Worm (Caenorhabditis elegans) whole organism, L1 larva: ENCODE results near the gene C24B5.4.

Experiments used
- C04F5.9 ChIP-seq: sonication (generic microtip); optimal IDR thresholded peaks from 2 replicates; lab custom pipeline; 2016; ENCODE audit warnings: missing genetic modification characterization, missing compliant biosample characterization
- C34B4.2 ChIP-seq: sonication (generic microtip); optimal IDR thresholded peaks from 2 replicates; lab custom pipeline; 2017; ENCODE audit warnings: mild to moderate bottlenecking, missing genetic modification characterization, missing compliant biosample characterization
- F16B12.6 ChIP-seq: fragments of 150-350 bp; optimal IDR thresholded peaks from 2 replicates; lab custom pipeline; 2014; ENCODE audit warnings: missing biosample characterization, missing genetic modification characterization
- Y116A8C.19 ChIP-seq: sonication (generic microtip); optimal IDR thresholded peaks from 2 replicates; lab custom pipeline; 2016; ENCODE audit warnings: missing compliant biosample characterization, missing genetic modification characterization, borderline replicate concordance
- aha-1 ChIP-seq: fragments of 150-350 bp; optimal IDR thresholded peaks from 2 replicates; lab custom pipeline; 2014; ENCODE audit warnings: missing biosample characterization, missing genetic modification characterization
- alr-1 ChIP-seq: fragments of 200-800 bp; sonication (Bioruptor generic); optimal IDR thresholded peaks from 2 replicates; lab custom pipeline; 2018; ENCODE audit warnings: borderline replicate concordance, mild to moderate bottlenecking, missing genetic modification characterization, missing compliant biosample characterization
- aly-2 ChIP-seq: fragments of 150-350 bp; optimal IDR thresholded peaks from 2 replicates; lab custom pipeline; 2014; ENCODE audit warnings: missing biosample characterization, missing genetic modification characterization
- ama-1 ChIP-seq: fragments of 150-350 bp; optimal IDR thresholded peaks from 2 replicates; lab custom pipeline; 2014
- blmp-1 ChIP-seq: fragments of 150-350 bp; optimal IDR thresholded peaks from 2 replicates; lab custom pipeline; 2014; ENCODE audit warnings: missing biosample characterization, missing genetic modification characterization
- ceh-63 ChIP-seq: fragments of 200-800 bp; sonication (Bioruptor generic); optimal IDR thresholded peaks from 2 replicates; lab custom pipeline; 2018; ENCODE audit warnings: mild to moderate bottlenecking, missing genetic modification characterization, missing compliant biosample characterization
- ceh-8 ChIP-seq: fragments of 200-800 bp; sonication (Bioruptor generic); optimal IDR thresholded peaks from 2 replicates; lab custom pipeline; 2018; ENCODE audit warnings: mild to moderate bottlenecking, missing genetic modification characterization, moderate library complexity, missing compliant biosample characterization
- ceh-88 ChIP-seq: fragments of 200-800 bp; sonication (Bioruptor generic); IDR thresholded peaks from 2 replicates; pipeline ENCODE4 v1.3.6; 2022; ENCODE audit warnings: missing genetic modification characterization, missing compliant biosample characterization
- dpl-1 ChIP-seq, 3 experiments: fragments of 150-350 bp in 2 of 3; sonication (generic microtip) in 1 of 3; optimal IDR thresholded peaks; 2 replicates each; lab custom pipeline; 2014 to 2017; ENCODE audit warnings: missing biosample characterization in 3 of 3, missing genetic modification characterization in 3 of 3, missing genetic modification reagents in 3 of 3
- dsc-1 ChIP-seq: sonication (generic microtip); optimal IDR thresholded peaks from 2 replicates; lab custom pipeline; 2016; ENCODE audit warnings: mild to moderate bottlenecking, missing genetic modification characterization, missing compliant biosample characterization
- egl-13 ChIP-seq: sonication (generic microtip); optimal IDR thresholded peaks from 2 replicates; lab custom pipeline; 2016; ENCODE audit warnings: missing genotype, missing genetic modification reagents, missing genetic modification characterization, missing compliant biosample characterization
- elt-2 ChIP-seq: sonication (generic microtip); optimal IDR thresholded peaks from 2 replicates; lab custom pipeline; 2016; ENCODE audit warnings: missing genetic modification characterization, mild to moderate bottlenecking, inconsistent platforms, missing compliant biosample characterization, missing genetic modification reagents
- grh-1 ChIP-seq: fragments of 200-800 bp; sonication (Bioruptor generic); IDR thresholded peaks from 2 replicates; pipeline ENCODE4 v1.3.6; 2022; ENCODE audit warnings: missing genetic modification reagents, missing genetic modification characterization, missing compliant biosample characterization
- hpl-2 ChIP-seq: fragments of 150-350 bp; optimal IDR thresholded peaks from 2 replicates; lab custom pipeline; 2014; ENCODE audit warnings: missing biosample characterization, missing genetic modification reagents, missing genetic modification characterization
- irx-1 ChIP-seq: sonication (generic microtip); optimal IDR thresholded peaks from 2 replicates; lab custom pipeline; 2016; ENCODE audit warnings: missing genetic modification characterization, missing compliant biosample characterization
- jun-1 ChIP-seq: fragments of 150-350 bp; optimal IDR thresholded peaks from 2 replicates; lab custom pipeline; 2014; ENCODE audit warnings: missing biosample characterization, missing genetic modification reagents, missing genetic modification characterization
- lin-13 ChIP-seq: fragments of 150-350 bp; optimal IDR thresholded peaks from 2 replicates; lab custom pipeline; 2014; ENCODE audit warnings: missing biosample characterization, missing genetic modification reagents, missing genetic modification characterization
- lin-35 ChIP-seq, 2 experiments: fragments of 150-350 bp; optimal IDR thresholded peaks; 2 replicates each; lab custom pipeline; 2014; ENCODE audit warnings: missing biosample characterization in 2 of 2, missing genetic modification characterization in 2 of 2, missing genetic modification reagents in 2 of 2
- lir-3 ChIP-seq: sonication (generic microtip); optimal IDR thresholded peaks from 2 replicates; lab custom pipeline; 2016; ENCODE audit warnings: mild to moderate bottlenecking, missing genetic modification characterization, moderate library complexity, missing compliant biosample characterization; ENCODE audit not compliant: poor library complexity
- lsy-2 ChIP-seq, 2 experiments: fragments of 150-350 bp; optimal IDR thresholded peaks; 2 replicates each; lab custom pipeline; 2014; ENCODE audit warnings: missing biosample characterization in 2 of 2, missing genetic modification characterization in 2 of 2
- mab-9 ChIP-seq: fragments of 200-800 bp; sonication (Bioruptor generic); IDR thresholded peaks from 2 replicates; pipeline ENCODE4 v1.3.6; 2022; ENCODE audit warnings: missing genetic modification reagents, missing genetic modification characterization, missing compliant biosample characterization
- mef-2 ChIP-seq: fragments of 150-350 bp; optimal IDR thresholded peaks from 2 replicates; lab custom pipeline; 2014; ENCODE audit warnings: missing biosample characterization, missing genetic modification characterization
- nhr-19 ChIP-seq: fragments of 200-800 bp; sonication (Bioruptor generic); conservative IDR thresholded peaks from 2 replicates; pipeline ENCODE4 v1.3.6; 2022; ENCODE audit warnings: missing genetic modification characterization, missing compliant biosample characterization
- nhr-20 ChIP-seq: sonication (generic microtip); optimal IDR thresholded peaks from 2 replicates; lab custom pipeline; 2016; ENCODE audit warnings: mild to moderate bottlenecking, missing genetic modification characterization, missing compliant biosample characterization
- nhr-28 ChIP-seq: fragments of 150-350 bp; optimal IDR thresholded peaks from 2 replicates; lab custom pipeline; 2014; ENCODE audit warnings: missing biosample characterization, missing genetic modification characterization
- nhr-47 ChIP-seq: sonication (generic microtip); optimal IDR thresholded peaks from 2 replicates; lab custom pipeline; 2016; ENCODE audit warnings: mild to moderate bottlenecking, missing genetic modification characterization, moderate library complexity, missing compliant biosample characterization
- nhr-71 ChIP-seq: sonication (generic microtip); optimal IDR thresholded peaks from 2 replicates; lab custom pipeline; 2016; ENCODE audit warnings: mild to moderate bottlenecking, missing genetic modification characterization, moderate library complexity, missing compliant biosample characterization
- nhr-76 ChIP-seq: sonication (generic microtip); optimal IDR thresholded peaks from 2 replicates; lab custom pipeline; 2017; ENCODE audit warnings: missing biosample characterization, missing genetic modification characterization
- nhr-84 ChIP-seq: sonication (generic microtip); optimal IDR thresholded peaks from 2 replicates; lab custom pipeline; 2017; ENCODE audit warnings: missing biosample characterization, missing genetic modification characterization
- nhr-85 ChIP-seq: sonication (generic microtip); peaks from one replicate; lab custom pipeline; 2016; ENCODE audit warnings: missing genetic modification characterization, inconsistent platforms, missing compliant biosample characterization
- nhr-90 ChIP-seq: sonication (generic microtip); optimal IDR thresholded peaks from 2 replicates; lab custom pipeline; 2016; ENCODE audit warnings: mild to moderate bottlenecking, missing genetic modification characterization, missing compliant biosample characterization; ENCODE audit not compliant: poor library complexity
- pag-3 ChIP-seq: sonication (generic microtip); optimal IDR thresholded peaks from 2 replicates; lab custom pipeline; 2017; ENCODE audit warnings: missing genetic modification characterization, mild to moderate bottlenecking, missing compliant biosample characterization, antibody characterized with exemption, borderline replicate concordance; ENCODE audit not compliant: insufficient read depth
- pqm-1 ChIP-seq: sonication (generic microtip); optimal IDR thresholded peaks from 3 replicates; lab custom pipeline; 2017; ENCODE audit warnings: missing biosample characterization, missing genetic modification characterization
- rnt-1 ChIP-seq: sonication (generic microtip); optimal IDR thresholded peaks from 2 replicates; lab custom pipeline; 2016; ENCODE audit warnings: mild to moderate bottlenecking, missing genetic modification characterization, moderate library complexity, missing compliant biosample characterization
- skn-1 ChIP-seq: fragments of 150-350 bp; optimal IDR thresholded peaks from 2 replicates; lab custom pipeline; 2014; ENCODE audit warnings: missing biosample characterization, missing genetic modification characterization
- snpc-4 ChIP-seq: fragments of 150-350 bp; optimal IDR thresholded peaks from 2 replicates; lab custom pipeline; 2014; ENCODE audit warnings: missing biosample characterization, missing genetic modification characterization
- snu-23 ChIP-seq: sonication (generic microtip); optimal IDR thresholded peaks from 2 replicates; lab custom pipeline; 2016; ENCODE audit warnings: missing genetic modification characterization, missing compliant biosample characterization
- tlp-1 ChIP-seq: fragments of 150-350 bp; optimal IDR thresholded peaks from 2 replicates; lab custom pipeline; 2014; ENCODE audit warnings: missing biosample characterization, missing genetic modification characterization
- unc-130 ChIP-seq: fragments of 150-350 bp; optimal IDR thresholded peaks from 2 replicates; lab custom pipeline; 2017; ENCODE audit warnings: missing biosample characterization, missing genetic modification characterization, inconsistent platforms
- unc-30 ChIP-seq: sonication (generic microtip); optimal IDR thresholded peaks from 2 replicates; lab custom pipeline; 2017; ENCODE audit warnings: missing biosample characterization, missing genetic modification characterization
- unc-86 ChIP-seq: sonication (generic microtip); optimal IDR thresholded peaks from 2 replicates; lab custom pipeline; 2016; ENCODE audit warnings: missing genetic modification characterization, missing compliant biosample characterization
- unc-98 ChIP-seq: fragments of 200-800 bp; sonication (Bioruptor generic); IDR thresholded peaks from 2 replicates; pipeline ENCODE4 v1.3.6; 2022; ENCODE audit warnings: missing genetic modification characterization, missing compliant biosample characterization
- vab-15 ChIP-seq: sonication (generic microtip); optimal IDR thresholded peaks from 2 replicates; lab custom pipeline; 2017; ENCODE audit warnings: missing genotype, mild to moderate bottlenecking, missing genetic modification characterization, missing compliant biosample characterization
- xbp-1 ChIP-seq: sonication (generic microtip); optimal IDR thresholded peaks from 2 replicates; lab custom pipeline; 2016; ENCODE audit warnings: missing genetic modification characterization, missing compliant biosample characterization
- zip-4 ChIP-seq: fragments of 200-800 bp; sonication (Bioruptor generic); optimal IDR thresholded peaks from 2 replicates; lab custom pipeline; 2018; ENCODE audit warnings: mild to moderate bottlenecking, missing genetic modification characterization, moderate library complexity, missing compliant biosample characterization
- ztf-4 ChIP-seq: fragments of 150-350 bp; optimal IDR thresholded peaks from 2 replicates; lab custom pipeline; 2014; ENCODE audit warnings: missing biosample characterization, missing genetic modification characterization

The C24B5.4 gene

ce11 chrV:9166306-9166705 is 30.8 kb downstream of the C24B5.4 start (continued):
- TF ChIP-seq ztf-4 (tag; lab: Kevin White, UChicago) (no peak), aha-1 (no peak), lir-3 (tag; lab: Kevin White, UChicago) (no peak)

DNA sequence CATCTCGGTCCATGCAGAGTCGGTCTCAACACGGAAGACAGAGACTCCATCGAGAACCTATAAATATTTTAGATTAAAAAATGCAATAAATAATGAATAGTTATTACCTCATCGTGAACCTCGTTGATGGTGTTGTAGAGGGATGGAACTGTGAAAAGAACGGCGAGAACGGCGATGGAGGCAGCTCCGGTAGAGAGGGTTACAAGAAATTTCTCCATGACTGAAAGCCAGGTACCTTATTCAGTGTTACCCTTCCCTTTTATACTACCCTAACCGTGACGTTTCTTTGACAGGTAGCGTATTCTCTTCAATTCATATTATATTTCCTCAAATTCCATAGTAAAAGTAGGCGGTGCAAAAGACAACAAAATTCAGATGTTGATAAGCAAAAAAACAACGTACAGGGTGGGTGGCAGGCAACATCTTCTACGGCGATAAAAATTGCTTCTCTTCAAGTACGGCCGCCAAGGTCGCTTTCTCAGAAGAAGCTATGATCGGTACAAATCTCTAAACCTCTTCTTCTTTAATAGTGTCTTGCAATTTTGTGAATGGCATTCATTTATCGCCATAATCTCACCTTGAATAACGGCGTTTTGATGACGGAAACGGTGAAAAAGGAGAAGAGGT is 31.9 kb downstream of the C24B5.4 start, which contains the start of gene col-10:
Gene col-10 (minus strand): TSS at position 235 of the 627 bp plus-strand sequence.
- peak; percentile 23 for TF ChIP-seq xbp-1 (tag; lab: Kevin White, UChicago)
- TF ChIP-seq jun-1 (tag; lab: Kevin White, UChicago) = no peak
- TF ChIP-seq lin-13 = no peak
- TF ChIP-seq unc-86 (tag; lab: Kevin White, UChicago) = no peak
- peak; percentile 71 for TF ChIP-seq nhr-71 (tag; lab: Kevin White, UChicago)
- peak; percentile 78 for TF ChIP-seq nhr-20 (tag; lab: Kevin White, UChicago)
- TF ChIP-seq lsy-2 (tag; optimal IDR thresholded peaks at IDR 0.05; lab: Kevin White, UChicago) = peak in 1 of 2 experiments; percentile 7
- no peak for TF ChIP-seq alr-1 (tag; lab: Kevin White, UChicago)
- TF ChIP-seq dsc-1 (tag; lab: Kevin White, UChicago) = no peak
- TF ChIP-seq nhr-76 (tag; lab: Kevin White, UChicago) = no peak
- no peak for TF ChIP-seq F16B12.6 (tag; lab: Kevin White, UChicago)
- no peak for TF ChIP-seq snpc-4 (tag; lab: Kevin White, UChicago)
- TF ChIP-seq elt-2 (tag; lab: Kevin White, UChicago) = no peak
- TF ChIP-seq ceh-63 = no peak
- TF ChIP-seq pag-3 (tag; lab: Kevin White, UChicago) = peak; percentile 60
- no peak for TF ChIP-seq vab-15 (tag; lab: Kevin White, UChicago)
- peak; percentile 18; the same call in 1 of the 2 replicates for TF ChIP-seq grh-1 (GFP tag; lab: Robert Waterston, UW)
- TF ChIP-seq ceh-88 = no peak
- no peak for TF ChIP-seq Y116A8C.19
- no peak for TF ChIP-seq pqm-1 (tag; lab: Kevin White, UChicago)
- no peak for TF ChIP-seq irx-1
- TF ChIP-seq nhr-47 (tag; lab: Kevin White, UChicago) = peak; percentile 34
- TF ChIP-seq aha-1 = no peak
- TF ChIP-seq unc-130 (tag; lab: Kevin White, UChicago) = no peak
- TF ChIP-seq nhr-84 (tag; lab: Kevin White, UChicago) = no peak
- peak; percentile 31; the same call in 1 of the 2 replicates for TF ChIP-seq nhr-19 (GFP tag; lab: Robert Waterston, UW)
- TF ChIP-seq egl-13 (tag; lab: Kevin White, UChicago) = no peak
- TF ChIP-seq tlp-1 (tag; lab: Kevin White, UChicago) = no peak
- TF ChIP-seq zip-4 = no peak
- peak; percentile 62 for TF ChIP-seq nhr-90 (tag; lab: Kevin White, UChicago)
- TF ChIP-seq rnt-1 (tag; lab: Kevin White, UChicago) = no peak
- no peak for TF ChIP-seq skn-1
- TF ChIP-seq aly-2 (tag; lab: Kevin White, UChicago) = no peak
- no peak for TF ChIP-seq C04F5.9 (tag; lab: Kevin White, UChicago)
- no peak for TF ChIP-seq unc-98 (GFP tag; lab: Robert Waterston, UW)
- no peak for TF ChIP-seq hpl-2 (GFP tag; lab: Kevin White, UChicago)
- no peak for TF ChIP-seq ceh-8 (GFP tag; lab: Kevin White, UChicago)
- no peak for TF ChIP-seq unc-30 (tag; lab: Kevin White, UChicago)
- no peak for TF ChIP-seq C34B4.2 (tag; lab: Kevin White, UChicago)
- peak; percentile 98 for TF ChIP-seq nhr-85 (tag; lab: Kevin White, UChicago)
- peak in 1 of 3 experiments; percentile 9 for TF ChIP-seq dpl-1 (GFP tag; optimal IDR thresholded peaks at IDR 0.05; lab: Kevin White, UChicago)
- TF ChIP-seq ama-1 (lab: Kevin White, UChicago) = peak; percentile 81
- TF ChIP-seq mab-9 (GFP tag; lab: Robert Waterston, UW) = no peak
- peak; percentile 74 for TF ChIP-seq snu-23
- TF ChIP-seq mef-2 (tag; lab: Kevin White, UChicago) = no peak
- TF ChIP-seq blmp-1 (tag; lab: Kevin White, UChicago) = peak; percentile 64
- no peak for TF ChIP-seq nhr-28 (tag; lab: Kevin White, UChicago)
- TF ChIP-seq ztf-4 (tag; lab: Kevin White, UChicago) = peak; percentile 29
- TF ChIP-seq lin-35 (GFP tag; optimal IDR thresholded peaks at IDR 0.05; lab: Kevin White, UChicago) = no peak
